Fruit fly (Drosophila melanogaster) whole organism, embryonic: ENCODE data around the gene Dph5.

ENCODE experiments used
- Bgb ChIP-seq: fragments of 200-800 bp; sonication (Bioruptor generic); IDR thresholded peaks from 2 replicates; pipeline ENCODE4 v1.3.6; 2022; ENCODE audit warnings: missing biosample characterization, missing genetic modification characterization; ENCODE audit not compliant: partially characterized antibody
- CG11085 ChIP-seq: fragments of 200-800 bp; sonication (Bioruptor generic); IDR thresholded peaks from 2 replicates; pipeline ENCODE4 v1.3.6; 2022; ENCODE audit warnings: missing biosample characterization, missing genetic modification characterization
- CG11560 ChIP-seq: fragments of 200-800 bp; sonication (Bioruptor generic); IDR thresholded peaks from 3 replicates; pipeline ENCODE4 v1.3.6; 2022; ENCODE audit warnings: missing biosample characterization, missing genetic modification characterization
- CG14050 ChIP-seq: fragments of 200-800 bp; sonication (Bioruptor generic); IDR thresholded peaks from 3 replicates; pipeline ENCODE4 v1.3.6; 2022; ENCODE audit warnings: missing biosample characterization, missing genetic modification characterization
- CG17385 ChIP-seq: fragments of 200-800 bp; sonication (Bioruptor generic); optimal IDR thresholded peaks from 3 replicates; lab custom pipeline; 2018; ENCODE audit warnings: missing biosample characterization, mild to moderate bottlenecking, missing genetic modification characterization
- CG17829 ChIP-seq: fragments of 200-800 bp; optimal IDR thresholded peaks from 2 replicates; lab custom pipeline; 2019; ENCODE audit warnings: missing biosample characterization, mild to moderate bottlenecking, missing genetic modification characterization, moderate library complexity
- CG1792 ChIP-seq: fragments of 200-800 bp; sonication (Bioruptor generic); optimal IDR thresholded peaks from 2 replicates; lab custom pipeline; 2016; ENCODE audit warnings: missing biosample characterization, missing genetic modification characterization
- CG1832 ChIP-seq: fragments of 200-800 bp; sonication (Bioruptor generic); optimal IDR thresholded peaks from 2 replicates; lab custom pipeline; 2017; ENCODE audit warnings: missing biosample characterization, mild to moderate bottlenecking, missing genetic modification characterization, inconsistent platforms
- CG18619 ChIP-seq: fragments of 200-800 bp; sonication (Bioruptor generic); optimal IDR thresholded peaks from 3 replicates; lab custom pipeline; 2017; ENCODE audit warnings: missing biosample characterization, mild to moderate bottlenecking, missing genetic modification characterization
- CG30020 ChIP-seq: fragments of 200-800 bp; optimal IDR thresholded peaks from 2 replicates; lab custom pipeline; 2019; ENCODE audit warnings: missing biosample characterization, mild to moderate bottlenecking, missing genetic modification characterization, moderate library complexity
- CG34422 ChIP-seq: fragments of 200-800 bp; sonication (Bioruptor generic); IDR thresholded peaks from 3 replicates; pipeline ENCODE4 v1.3.6; 2022; ENCODE audit warnings: missing biosample characterization, missing genetic modification characterization
- CG4707 ChIP-seq: fragments of 200-800 bp; sonication (Bioruptor generic); optimal IDR thresholded peaks from 2 replicates; lab custom pipeline; 2018; ENCODE audit warnings: missing biosample characterization, mild to moderate bottlenecking, missing genetic modification characterization, moderate library complexity
- CG6765 ChIP-seq: fragments of 200-800 bp; sonication (Bioruptor generic); optimal IDR thresholded peaks from 3 replicates; lab custom pipeline; 2017; ENCODE audit warnings: missing biosample characterization, mild to moderate bottlenecking, missing genetic modification characterization
- CG9215 ChIP-seq: fragments of 200-800 bp; sonication (Bioruptor generic); IDR thresholded peaks from 2 replicates; pipeline ENCODE4 v1.3.6; 2022; ENCODE audit warnings: missing biosample characterization, missing genetic modification characterization
- D19B ChIP-seq: fragments of 200-800 bp; sonication (Bioruptor generic); optimal IDR thresholded peaks from 2 replicates; lab custom pipeline; 2017; ENCODE audit warnings: missing biosample characterization, mild to moderate bottlenecking, missing genetic modification characterization
- Dref ChIP-seq: fragments of 200-800 bp; sonication (Bioruptor generic); IDR thresholded peaks from 2 replicates; pipeline ENCODE4 v1.3.6; 2022; ENCODE audit warnings: missing biosample characterization, missing genetic modification characterization
- HLH3B ChIP-seq: fragments of 200-800 bp; sonication (Bioruptor generic); IDR thresholded peaks from 2 replicates; pipeline ENCODE4 v1.3.6; 2022; ENCODE audit warnings: missing biosample characterization, missing genetic modification characterization
- Hey ChIP-seq: fragments of 200-800 bp; sonication (Bioruptor generic); optimal IDR thresholded peaks from 3 replicates; lab custom pipeline; 2018; ENCODE audit warnings: missing biosample characterization, mild to moderate bottlenecking, missing genetic modification characterization
- Hr39 ChIP-seq: fragments of >200 bp; optimal IDR thresholded peaks from 2 replicates; lab custom pipeline; 2017
- Lpt ChIP-seq: fragments of >200 bp; optimal IDR thresholded peaks from 2 replicates; lab custom pipeline; 2018; ENCODE audit warnings: missing biosample characterization, missing genetic modification characterization
- Meics ChIP-seq: fragments of 200-800 bp; sonication (Bioruptor generic); optimal IDR thresholded peaks from 2 replicates; lab custom pipeline; 2017; ENCODE audit warnings: missing biosample characterization, mild to moderate bottlenecking, missing genetic modification characterization
- Mrtf ChIP-seq: fragments of 200-800 bp; sonication (Bioruptor generic); IDR thresholded peaks from 3 replicates; pipeline ENCODE4 v1.3.6; 2022; ENCODE audit warnings: missing biosample characterization, missing genetic modification characterization
- NK7.1 ChIP-seq: fragments of 200-800 bp; sonication (Bioruptor generic); optimal IDR thresholded peaks from 3 replicates; lab custom pipeline; 2016; ENCODE audit warnings: missing biosample characterization, missing genetic modification characterization
- Trl ChIP-seq, 3 experiments: fragments of >200 bp in 2 of 3; fragments of 200-800 bp in 1 of 3; sonication (Bioruptor generic) in 1 of 3; optimal IDR thresholded peaks; 2 replicates in 1 of 3; 3 replicates in 2 of 3; lab custom pipeline; 2016 to 2017; ENCODE audit warnings: missing biosample characterization in 1 of 3, missing genetic modification characterization in 1 of 3
- al ChIP-seq: fragments of 200-800 bp; sonication (Bioruptor generic); IDR thresholded peaks from 2 replicates; pipeline ENCODE4 v1.3.6; 2022; ENCODE audit warnings: missing biosample characterization, missing genetic modification characterization
- bcd ChIP-seq: fragments of 200-800 bp; sonication (Bioruptor generic); optimal IDR thresholded peaks from 2 replicates; lab custom pipeline; 2017; ENCODE audit warnings: missing biosample characterization, mild to moderate bottlenecking, missing genetic modification characterization
- cas ChIP-seq: fragments of 200-800 bp; sonication (Bioruptor generic); IDR thresholded peaks from 2 replicates; pipeline ENCODE4 v1.3.6; 2022; ENCODE audit warnings: missing biosample characterization, missing genetic modification characterization
- ci ChIP-seq: fragments of 200-800 bp; sonication (Bioruptor generic); IDR thresholded peaks from 3 replicates; pipeline ENCODE4 v1.3.6; 2022; ENCODE audit warnings: missing biosample characterization, missing genetic modification characterization
- crc ChIP-seq: fragments of 200-800 bp; sonication (Bioruptor generic); optimal IDR thresholded peaks from 2 replicates; lab custom pipeline; 2016; ENCODE audit warnings: missing biosample characterization, missing genetic modification characterization
- crp ChIP-seq, 2 experiments: fragments of 200-800 bp; sonication (Bioruptor generic); optimal IDR thresholded peaks; 2 replicates in 1 of 2; 3 replicates in 1 of 2; lab custom pipeline; 2017; ENCODE audit warnings: missing biosample characterization in 2 of 2, missing genetic modification characterization in 2 of 2, mild to moderate bottlenecking in 1 of 2, moderate library complexity in 1 of 2
- dimm ChIP-seq: fragments of 200-800 bp; sonication (Bioruptor generic); IDR thresholded peaks from 2 replicates; pipeline ENCODE4 v1.3.6; 2022; ENCODE audit warnings: missing biosample characterization, missing genetic modification characterization
- dmrt11E ChIP-seq: fragments of 200-800 bp; sonication (Bioruptor generic); optimal IDR thresholded peaks from 3 replicates; lab custom pipeline; 2018; ENCODE audit warnings: missing biosample characterization, mild to moderate bottlenecking, missing genetic modification characterization, moderate library complexity
- grau ChIP-seq: fragments of 200-800 bp; optimal IDR thresholded peaks from 3 replicates; lab custom pipeline; 2019; ENCODE audit warnings: missing biosample characterization, mild to moderate bottlenecking, missing genetic modification characterization, moderate library complexity
- her ChIP-seq: fragments of 200-800 bp; sonication (Bioruptor generic); optimal IDR thresholded peaks from 2 replicates; lab custom pipeline; 2016; ENCODE audit warnings: missing biosample characterization, missing genetic modification characterization
- hth ChIP-seq: fragments of >200 bp; optimal IDR thresholded peaks from 2 replicates; lab custom pipeline; 2017; ENCODE audit warnings: inconsistent platforms
- jigr1 ChIP-seq: fragments of 200-800 bp; sonication (Bioruptor generic); IDR thresholded peaks from 3 replicates; pipeline ENCODE4 v1.3.6; 2022; ENCODE audit warnings: missing biosample characterization, missing genetic modification characterization
- jumu ChIP-seq: fragments of 200-800 bp; sonication (Bioruptor generic); optimal IDR thresholded peaks from 3 replicates; lab custom pipeline; 2016; ENCODE audit warnings: missing biosample characterization, missing genetic modification characterization
- nau ChIP-seq: fragments of 200-800 bp; sonication (Bioruptor generic); optimal IDR thresholded peaks from 3 replicates; lab custom pipeline; 2017; ENCODE audit warnings: missing biosample characterization, mild to moderate bottlenecking, missing genetic modification characterization, missing genetic modification reagents
- peb ChIP-seq: fragments of 200-800 bp; sonication (Bioruptor generic); IDR thresholded peaks from 2 replicates; pipeline ENCODE4 v1.3.6; 2022; ENCODE audit warnings: missing biosample characterization, missing genetic modification characterization
- pros ChIP-seq: fragments of 200-800 bp; sonication (Bioruptor generic); optimal IDR thresholded peaks from 3 replicates; lab custom pipeline; 2019; ENCODE audit warnings: missing biosample characterization, mild to moderate bottlenecking, missing genetic modification characterization, moderate library complexity
- ranshi ChIP-seq: fragments of 200-800 bp; sonication (Bioruptor generic); IDR thresholded peaks from 2 replicates; pipeline ENCODE4 v1.3.6; 2022; ENCODE audit warnings: missing biosample characterization, missing genetic modification characterization
- salm ChIP-seq: fragments of 200-800 bp; sonication (Bioruptor generic); optimal IDR thresholded peaks from 2 replicates; lab custom pipeline; 2018; ENCODE audit warnings: missing biosample characterization, mild to moderate bottlenecking, missing genetic modification characterization
- sima ChIP-seq: fragments of 200-800 bp; sonication (Bioruptor generic); optimal IDR thresholded peaks from 2 replicates; lab custom pipeline; 2016; ENCODE audit warnings: missing biosample characterization, missing genetic modification characterization
- sob ChIP-seq: fragments of 200-800 bp; sonication (Bioruptor generic); IDR thresholded peaks from 2 replicates; pipeline ENCODE4 v1.3.6; 2022; ENCODE audit warnings: missing biosample characterization, missing genetic modification characterization
- tgo ChIP-seq: fragments of 200-800 bp; sonication (Bioruptor generic); IDR thresholded peaks from 3 replicates; pipeline ENCODE4 v1.3.6; 2022; ENCODE audit warnings: missing biosample characterization, missing genetic modification characterization
- trh ChIP-seq: fragments of 200-800 bp; sonication (Bioruptor generic); optimal IDR thresholded peaks from 2 replicates; lab custom pipeline; 2016; ENCODE audit warnings: missing biosample characterization, missing genetic modification characterization
- ttk ChIP-seq: fragments of 200-800 bp; sonication (Bioruptor generic); IDR thresholded peaks from 2 replicates; pipeline ENCODE4 v2.1.2; 2022; ENCODE audit warnings: missing biosample characterization, missing genetic modification characterization
- vfl ChIP-seq: fragments of 200-800 bp; sonication (Bioruptor generic); optimal IDR thresholded peaks from 2 replicates; lab custom pipeline; 2016; ENCODE audit warnings: missing biosample characterization, missing genetic modification characterization
- vnd ChIP-seq: fragments of 200-800 bp; sonication (Bioruptor generic); IDR thresholded peaks from 3 replicates; pipeline ENCODE4 v1.3.6; 2022; ENCODE audit warnings: missing biosample characterization, missing genetic modification characterization; ENCODE audit not compliant: partially characterized antibody
- wdn ChIP-seq: fragments of 200-800 bp; sonication (Bioruptor generic); IDR thresholded peaks from 2 replicates; pipeline ENCODE4 v1.3.6; 2022; ENCODE audit warnings: missing biosample characterization, missing genetic modification characterization
- wor ChIP-seq: fragments of 200-800 bp; sonication (Bioruptor generic); IDR thresholded peaks from 2 replicates; pipeline ENCODE4 v1.3.6; 2022; ENCODE audit warnings: missing biosample characterization, missing genetic modification characterization
- zen2 ChIP-seq: fragments of 200-800 bp; sonication (Bioruptor generic); IDR thresholded peaks from 3 replicates; pipeline ENCODE4 v1.3.6; 2022; ENCODE audit warnings: missing biosample characterization, missing genetic modification characterization; ENCODE audit not compliant: partially characterized antibody

Dph5 gene

DNA sequence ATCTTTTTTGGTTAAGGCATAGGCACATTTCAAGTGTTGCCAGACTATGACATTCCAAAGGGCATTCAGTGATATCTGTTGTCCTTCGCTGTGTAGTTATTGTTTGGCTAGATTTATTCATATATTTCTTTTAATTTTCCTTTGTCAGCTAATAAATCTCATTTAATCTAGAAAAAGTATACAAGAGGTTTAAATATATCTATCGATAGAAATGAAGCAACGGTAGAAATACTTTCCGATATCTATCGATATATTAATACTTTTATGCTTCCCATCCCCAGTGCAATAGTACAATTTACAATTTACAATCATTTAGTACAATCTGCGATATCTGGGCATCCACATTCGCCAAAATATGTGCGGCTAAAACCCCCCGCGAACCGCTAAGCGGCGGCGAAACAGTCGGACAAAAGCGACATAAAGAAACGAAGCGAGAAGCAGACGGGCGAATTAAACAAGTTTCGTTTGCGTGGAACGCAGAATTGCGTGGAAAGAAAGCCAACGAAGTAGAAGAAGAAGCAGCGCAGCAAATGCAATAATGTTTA is 4.5 kb upstream of the Dph5 start, which contains the start of gene Efa6 (continued):
- TF ChIP-seq CG4707 (GFP tag; lab: Kevin White, UChicago) (no peak), CG11085 (GFP tag; lab: Robert Waterston, UW) (no peak), ci (GFP tag; lab: Robert Waterston, UW) (peak; percentile 36; the same call in 1 of the 3 replicates), crp (GFP tag; optimal IDR thresholded peaks at IDR 0.05; lab: Kevin White, UChicago) (no peak), al (GFP tag; lab: Robert Waterston, UW) (no peak), sob (GFP tag; lab: Robert Waterston, UW) (peak; percentile 31; the same call in 1 of the 2 replicates), vnd (GFP tag; lab: Robert Waterston, UW) (peak; percentile 91), D19B (GFP tag; lab: Kevin White, UChicago) (no peak), CG30020 (tag; lab: Kevin White, UChicago) (peak; percentile 62), NK7.1 (no peak), Bgb (GFP tag; lab: Robert Waterston, UW) (peak; percentile 92), Lpt (GFP tag; lab: Kevin White, UChicago) (no peak), hth (no peak), dimm (GFP tag; lab: Robert Waterston, UW) (no peak), Mrtf (GFP tag; lab: Robert Waterston, UW) (no peak), wdn (GFP tag; lab: Robert Waterston, UW) (no peak), ranshi (GFP tag; lab: Robert Waterston, UW) (no peak; the same call in 1 of the 2 replicates), sima (no peak), crc (no peak), tgo (0 out of 3 replicates have a peak, but pooled peaks have one; percentile 18), CG1832 (GFP tag; lab: Kevin White, UChicago) (no peak), pros (no peak), Hr39 (lab: Kevin White, UChicago) (no peak), zen2 (GFP tag; lab: Robert Waterston, UW) (peak; percentile 77; the same call in 1 of the 3 replicates), Hey (tag; lab: Kevin White, UChicago) (no peak), jumu (peak; percentile 30), CG14050 (no peak), bcd (GFP tag; lab: Kevin White, UChicago) (peak; percentile 51), vfl (no peak), CG17829 (tag; lab: Kevin White, UChicago) (peak; percentile 67), her (GFP tag; lab: Kevin White, UChicago) (no peak), CG11560 (peak; percentile 37; the same call in 1 of the 3 replicates), CG17385 (GFP tag; lab: Kevin White, UChicago) (peak; percentile 87), peb (GFP tag; lab: Robert Waterston, UW) (no peak), CG9215 (GFP tag; lab: Robert Waterston, UW) (no peak), trh (GFP tag; lab: Kevin White, UChicago) (peak; percentile 47), dmrt11E (peak; percentile 27), wor (GFP tag; lab: Robert Waterston, UW) (no peak), salm (tag; lab: Kevin White, UChicago) (no peak), Dref (GFP tag; lab: Robert Waterston, UW) (peak; percentile 75), Meics (GFP tag; lab: Kevin White, UChicago) (no peak), nau (no peak), CG1792 (GFP tag; lab: Kevin White, UChicago) (no peak), ttk (GFP tag; lab: Robert Waterston, UW) (no peak), jigr1 (GFP tag; lab: Robert Waterston, UW) (no peak), CG34422 (no peak; the same call in 2 of the 3 replicates), CG6765 (peak; percentile 11), HLH3B (GFP tag; lab: Robert Waterston, UW) (no peak), CG18619 (peak; percentile 24), grau (tag; lab: Kevin White, UChicago) (peak; percentile 58), Trl (optimal IDR thresholded peaks at IDR 0.05; lab: Kevin White, UChicago) (no peak), Trl (GFP tag; optimal IDR thresholded peaks at IDR 0.05; lab: Kevin White, UChicago) (peak; percentile 59), cas (GFP tag; lab: Robert Waterston, UW) (peak; percentile 29; the same call in 1 of the 2 replicates)
